Worm (Caenorhabditis elegans) whole organism, L2 larva: Measurements from ENCODE around the gene H03G16.5.
A peak's percentile ranks its signal among the peaks of the same experiment; 100 is the strongest.

Source experiments
- C34F6.9 ChIP-seq: fragments of 150-350 bp; optimal IDR thresholded peaks from 2 replicates; lab custom pipeline; 2014; ENCODE audit warnings: missing biosample characterization, missing genetic modification characterization
- F13H6.1 ChIP-seq: sonication (generic microtip); optimal IDR thresholded peaks from 2 replicates; lab custom pipeline; 2016; ENCODE audit warnings: missing genetic modification characterization, missing compliant biosample characterization
- R02D3.7 ChIP-seq: fragments of 150-350 bp; optimal IDR thresholded peaks from 2 replicates; lab custom pipeline; 2014; ENCODE audit warnings: missing biosample characterization, missing genetic modification characterization
- Y55F3AM.14 ChIP-seq: fragments of 200-800 bp; sonication (Bioruptor generic); optimal IDR thresholded peaks from 2 replicates; lab custom pipeline; 2018; ENCODE audit warnings: mild to moderate bottlenecking, missing genetic modification characterization, missing compliant biosample characterization
- ZK546.5 ChIP-seq: sonication (generic microtip); optimal IDR thresholded peaks from 2 replicates; lab custom pipeline; 2017; ENCODE audit warnings: missing biosample characterization, missing genetic modification characterization
- alr-1 ChIP-seq: fragments of 150-350 bp; optimal IDR thresholded peaks from 2 replicates; lab custom pipeline; 2014; ENCODE audit warnings: missing biosample characterization, missing genetic modification characterization
- aly-2 ChIP-seq: fragments of 150-350 bp; optimal IDR thresholded peaks from 2 replicates; lab custom pipeline; 2014; ENCODE audit warnings: missing biosample characterization, missing genetic modification characterization
- ama-1 ChIP-seq: fragments of 150-350 bp; optimal IDR thresholded peaks from 2 replicates; lab custom pipeline; 2018; ENCODE audit warnings: inconsistent platforms
- blmp-1 ChIP-seq: sonication (generic microtip); optimal IDR thresholded peaks from 2 replicates; lab custom pipeline; 2017; ENCODE audit warnings: missing genetic modification characterization, mild to moderate bottlenecking, missing compliant biosample characterization, antibody characterized with exemption, moderate library complexity; ENCODE audit not compliant: insufficient read depth
- ceh-16 ChIP-seq: fragments of 150-350 bp; optimal IDR thresholded peaks from 2 replicates; lab custom pipeline; 2014; ENCODE audit warnings: missing biosample characterization, missing genetic modification characterization
- ceh-82 ChIP-seq: fragments of 150-350 bp; optimal IDR thresholded peaks from 2 replicates; lab custom pipeline; 2014; ENCODE audit warnings: missing biosample characterization, missing genetic modification characterization
- crh-2 ChIP-seq: sonication (generic microtip); optimal IDR thresholded peaks from 2 replicates; lab custom pipeline; 2017; ENCODE audit warnings: missing biosample characterization, missing genetic modification characterization
- dmd-4 ChIP-seq: sonication (generic microtip); optimal IDR thresholded peaks from 2 replicates; lab custom pipeline; 2017; ENCODE audit warnings: missing biosample characterization, missing genetic modification characterization
- egl-27 ChIP-seq: sonication (generic microtip); optimal IDR thresholded peaks from 3 replicates; lab custom pipeline; 2017; ENCODE audit warnings: missing biosample characterization, missing genetic modification reagents, missing genetic modification characterization
- elt-1 ChIP-seq: fragments of 150-350 bp; optimal IDR thresholded peaks from 2 replicates; lab custom pipeline; 2014; ENCODE audit warnings: missing biosample characterization, missing genetic modification characterization
- elt-3 ChIP-seq: sonication (generic microtip); optimal IDR thresholded peaks from 2 replicates; lab custom pipeline; 2017; ENCODE audit warnings: missing biosample characterization, missing genetic modification characterization
- fos-1 ChIP-seq: fragments of 150-350 bp; optimal IDR thresholded peaks from 2 replicates; lab custom pipeline; 2014; ENCODE audit warnings: missing biosample characterization, missing genetic modification characterization
- gmeb-1 ChIP-seq: fragments of 150-350 bp; optimal IDR thresholded peaks from 2 replicates; lab custom pipeline; 2014; ENCODE audit warnings: missing biosample characterization, missing genetic modification characterization
- lin-11 ChIP-seq: fragments of 150-350 bp; sonication (generic microtip); optimal IDR thresholded peaks from 2 replicates; lab custom pipeline; 2014; ENCODE audit warnings: missing biosample characterization, missing genetic modification characterization, inconsistent platforms, mixed read lengths
- lin-13 ChIP-seq: fragments of 150-350 bp; optimal IDR thresholded peaks from 2 replicates; lab custom pipeline; 2014; ENCODE audit warnings: missing biosample characterization, missing genetic modification reagents, missing genetic modification characterization
- lin-39 ChIP-seq: fragments of 150-350 bp; optimal IDR thresholded peaks from 2 replicates; lab custom pipeline; 2014; ENCODE audit warnings: missing biosample characterization, missing genetic modification reagents, missing genetic modification characterization
- lsy-2 ChIP-seq, 2 experiments: fragments of 150-350 bp in 1 of 2; sonication (generic microtip) in 1 of 2; optimal IDR thresholded peaks; 2 replicates each; lab custom pipeline; 2014 to 2017; ENCODE audit warnings: missing biosample characterization in 2 of 2, missing genetic modification characterization in 2 of 2
- mab-5 ChIP-seq: fragments of 150-350 bp; optimal IDR thresholded peaks from 2 replicates; lab custom pipeline; 2014; ENCODE audit warnings: missing biosample characterization, missing genetic modification characterization
- mbf-1 ChIP-seq: sonication (generic microtip); optimal IDR thresholded peaks from 2 replicates; lab custom pipeline; 2017; ENCODE audit warnings: missing biosample characterization, missing genetic modification characterization
- mdl-1 ChIP-seq, 2 experiments: fragments of 150-350 bp in 1 of 2; sonication (generic microtip) in 1 of 2; optimal IDR thresholded peaks; 2 replicates each; lab custom pipeline; 2017; ENCODE audit warnings: missing biosample characterization in 2 of 2, missing genetic modification characterization in 2 of 2
- nhr-10 ChIP-seq: sonication (generic microtip); optimal IDR thresholded peaks from 2 replicates; lab custom pipeline; 2017; ENCODE audit warnings: missing biosample characterization, missing genetic modification characterization
- nhr-11 ChIP-seq: fragments of 150-350 bp; optimal IDR thresholded peaks from 2 replicates; lab custom pipeline; 2014; ENCODE audit warnings: missing biosample characterization, missing genetic modification characterization
- nhr-12 ChIP-seq: fragments of 150-350 bp; optimal IDR thresholded peaks from 2 replicates; lab custom pipeline; 2014; ENCODE audit warnings: missing biosample characterization, missing genetic modification characterization
- nhr-129 ChIP-seq: fragments of 150-350 bp; optimal IDR thresholded peaks from 2 replicates; lab custom pipeline; 2014; ENCODE audit warnings: missing biosample characterization, missing genetic modification characterization
- nhr-21 ChIP-seq: fragments of 150-350 bp; optimal IDR thresholded peaks from 2 replicates; lab custom pipeline; 2014; ENCODE audit warnings: missing biosample characterization, missing genetic modification characterization
- nhr-23 ChIP-seq: fragments of 150-350 bp; optimal IDR thresholded peaks from 2 replicates; lab custom pipeline; 2014; ENCODE audit warnings: missing biosample characterization, missing genetic modification reagents, missing genetic modification characterization
- nhr-237 ChIP-seq: fragments of 150-350 bp; optimal IDR thresholded peaks from 2 replicates; lab custom pipeline; 2014; ENCODE audit warnings: missing biosample characterization, missing genetic modification characterization
- nhr-25 ChIP-seq: fragments of 150-350 bp; sonication (generic microtip); optimal IDR thresholded peaks from 3 replicates; lab custom pipeline; 2014; ENCODE audit warnings: missing biosample characterization, missing genetic modification characterization
- nhr-6 ChIP-seq: fragments of 150-350 bp; optimal IDR thresholded peaks from 2 replicates; lab custom pipeline; 2014; ENCODE audit warnings: missing biosample characterization, missing genetic modification characterization
- nhr-77 ChIP-seq: fragments of 150-350 bp; optimal IDR thresholded peaks from 2 replicates; lab custom pipeline; 2014; ENCODE audit warnings: missing biosample characterization, missing genetic modification characterization
- peb-1 ChIP-seq: fragments of 150-350 bp; optimal IDR thresholded peaks from 2 replicates; lab custom pipeline; 2014; ENCODE audit warnings: missing biosample characterization, missing genetic modification characterization
- sem-4 ChIP-seq: fragments of 150-350 bp; optimal IDR thresholded peaks from 2 replicates; lab custom pipeline; 2014; ENCODE audit warnings: missing biosample characterization, missing genetic modification reagents, missing genetic modification characterization
- skn-1 ChIP-seq: sonication (generic microtip); optimal IDR thresholded peaks from 2 replicates; lab custom pipeline; 2017; ENCODE audit warnings: missing biosample characterization, missing genetic modification characterization
- sma-3 ChIP-seq: sonication (generic microtip); optimal IDR thresholded peaks from 2 replicates; lab custom pipeline; 2016; ENCODE audit warnings: missing genetic modification reagents, missing genetic modification characterization, missing compliant biosample characterization
- sma-9 ChIP-seq, 2 experiments: fragments of 150-350 bp in 1 of 2; sonication (generic microtip) in 1 of 2; optimal IDR thresholded peaks; 2 replicates each; lab custom pipeline; 2014 to 2016; ENCODE audit warnings: missing genetic modification characterization in 2 of 2, mild to moderate bottlenecking in 1 of 2, missing biosample characterization in 1 of 2, missing compliant biosample characterization in 1 of 2, missing genetic modification reagents in 1 of 2, moderate library complexity in 1 of 2
- snpc-4 ChIP-seq: fragments of 150-350 bp; optimal IDR thresholded peaks from 2 replicates; lab custom pipeline; 2014; ENCODE audit warnings: missing biosample characterization, missing genetic modification characterization
- unc-39 ChIP-seq: fragments of 150-350 bp; optimal IDR thresholded peaks from 2 replicates; lab custom pipeline; 2014; ENCODE audit warnings: missing biosample characterization, missing genetic modification characterization
- unc-55 ChIP-seq: fragments of 150-350 bp; sonication (generic microtip); optimal IDR thresholded peaks from 3 replicates; lab custom pipeline; 2014; ENCODE audit warnings: missing biosample characterization, missing genetic modification reagents, missing genetic modification characterization
- unc-62 ChIP-seq: fragments of 150-350 bp; optimal IDR thresholded peaks from 2 replicates; lab custom pipeline; 2014; ENCODE audit warnings: missing biosample characterization, missing genetic modification reagents, missing genetic modification characterization
- zag-1 ChIP-seq: fragments of 150-350 bp; optimal IDR thresholded peaks from 2 replicates; lab custom pipeline; 2014; ENCODE audit warnings: missing biosample characterization, missing genetic modification characterization
- ztf-1 ChIP-seq: fragments of 200-800 bp; sonication (Bioruptor generic); conservative IDR thresholded peaks from 2 replicates; pipeline ENCODE4 v1.3.6; 2022; ENCODE audit warnings: missing genetic modification characterization, missing compliant biosample characterization
- ztf-11 ChIP-seq: sonication (generic microtip); optimal IDR thresholded peaks from 2 replicates; lab custom pipeline; 2017; ENCODE audit warnings: missing biosample characterization, missing genetic modification characterization
- ztf-4 ChIP-seq: fragments of 150-350 bp; optimal IDR thresholded peaks from 2 replicates; lab custom pipeline; 2014; ENCODE audit warnings: missing biosample characterization, missing genetic modification characterization

Gene H03G16.5

DNA sequence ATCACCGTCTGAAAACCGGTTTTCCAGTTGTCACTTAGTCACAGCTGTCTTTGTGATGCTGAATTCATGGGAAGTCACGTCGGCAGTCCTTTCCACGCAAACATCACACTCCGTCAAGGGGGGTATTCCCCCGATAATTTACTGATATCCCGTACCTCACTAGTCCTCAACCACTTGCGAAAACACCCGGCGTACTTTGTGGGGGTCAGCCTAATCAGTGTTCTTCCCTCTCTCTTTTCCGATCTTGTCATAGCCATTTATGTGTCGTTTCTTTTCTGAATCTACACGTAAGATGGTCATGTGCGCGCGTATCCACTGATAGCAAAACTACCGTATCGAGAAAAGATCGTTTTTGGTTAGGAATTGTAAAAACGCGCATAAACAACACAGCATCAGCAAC lies 22.8 kb upstream of the H03G16.5 start (continued):
- no peak for TF ChIP-seq ceh-16

DNA sequence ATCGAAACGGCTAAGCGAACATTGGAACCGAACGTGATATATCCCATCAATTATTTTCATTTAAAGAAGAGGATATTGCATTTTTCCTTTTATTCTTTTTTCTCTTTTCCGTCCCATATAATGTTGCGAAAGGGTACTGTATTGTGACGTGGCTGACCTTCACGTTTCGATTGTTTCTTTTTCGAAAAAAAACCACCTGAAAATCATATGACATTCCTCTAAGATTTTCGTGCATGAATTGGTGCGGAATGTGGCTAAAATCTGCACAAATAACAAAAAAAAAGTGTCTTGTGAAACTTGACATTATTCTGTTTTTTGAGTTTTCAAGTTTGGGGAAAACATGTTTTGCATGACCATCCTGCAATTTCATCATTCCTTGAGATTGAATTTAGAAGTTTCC lies 21.6 kb upstream of the H03G16.5 start:
- TF ChIP-seq Y55F3AM.14, result no peak
- no peak for TF ChIP-seq sma-3 (GFP tag; lab: Kevin White, UChicago)
- no peak for TF ChIP-seq nhr-77 (tag; lab: Kevin White, UChicago)
- no peak for TF ChIP-seq gmeb-1 (tag; lab: Kevin White, UChicago)
- no peak for TF ChIP-seq nhr-21 (tag; lab: Kevin White, UChicago)
- no peak for TF ChIP-seq nhr-11 (tag; lab: Kevin White, UChicago)
- TF ChIP-seq nhr-6 (tag; lab: Kevin White, UChicago), result no peak
- TF ChIP-seq peb-1 (tag; lab: Kevin White, UChicago), result no peak
- no peak for TF ChIP-seq R02D3.7 (tag; lab: Kevin White, UChicago)

DNA sequence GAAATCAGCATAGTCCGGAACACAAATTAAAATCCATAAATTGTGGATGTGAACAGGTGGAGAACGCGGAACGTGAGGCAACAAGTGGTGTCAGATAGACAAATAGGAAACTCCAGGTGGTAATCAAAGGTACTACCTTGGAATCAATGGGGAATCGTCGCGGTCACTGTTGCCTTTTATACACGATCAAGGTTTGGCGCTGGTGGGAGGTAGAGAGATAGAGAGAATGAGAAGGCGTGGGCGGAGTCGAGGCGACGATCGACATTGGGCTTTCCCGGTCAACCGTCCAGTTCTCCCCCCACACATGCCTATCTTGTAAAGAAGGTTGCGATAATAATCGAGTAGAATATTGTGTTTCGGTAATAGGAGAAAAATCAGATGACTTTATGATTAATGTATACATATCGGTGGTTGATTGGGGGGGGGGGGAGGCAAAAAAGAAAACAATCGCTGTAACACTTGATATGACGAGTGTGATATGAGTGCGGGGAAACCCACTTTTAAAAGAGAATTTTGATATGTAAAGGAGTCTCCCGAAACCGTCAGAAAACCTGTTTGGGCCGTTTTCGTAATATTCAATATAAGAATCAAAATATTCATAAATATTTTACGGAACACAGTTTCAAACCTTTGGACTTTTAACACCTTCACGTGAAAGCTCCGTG lies 21.1 kb upstream of the H03G16.5 start, which contains the start of the genes H40L08.8, H40L08.2 and H40L08.7:
Gene H40L08.8, minus strand, starts transcription at position 37 of the 665 bp plus-strand sequence.
Gene H40L08.2, minus strand, starts transcription at position 148 of the 665 bp plus-strand sequence.
Gene H40L08.7, minus strand, starts transcription at position 148 of the 665 bp plus-strand sequence.
- TF ChIP-seq snpc-4 (no peak), nhr-12 (tag; lab: Kevin White, UChicago) (no peak), unc-62 (GFP tag; lab: Kevin White, UChicago) (no peak), egl-27 (no peak), ztf-1 (no peak), nhr-237 (no peak), lin-11 (tag; lab: Kevin White, UChicago) (no peak), nhr-10 (tag; lab: Kevin White, UChicago) (no peak), crh-2 (tag; lab: Kevin White, UChicago) (no peak), alr-1 (no peak), elt-3 (tag; lab: Kevin White, UChicago) (no peak), F13H6.1 (tag; lab: Kevin White, UChicago) (peak; percentile 1), ztf-11 (tag; lab: Kevin White, UChicago) (no peak), ama-1 (lab: Kevin White, UChicago) (peak; percentile 90), zag-1 (tag; lab: Kevin White, UChicago) (no peak), ztf-4 (tag; lab: Kevin White, UChicago) (no peak), nhr-11 (tag; lab: Kevin White, UChicago) (no peak), dmd-4 (tag; lab: Kevin White, UChicago) (no peak), gmeb-1 (tag; lab: Kevin White, UChicago) (peak; percentile 5), sem-4 (tag; lab: Kevin White, UChicago) (no peak), mdl-1 (tag; optimal IDR thresholded peaks at IDR 0.05; lab: Kevin White, UChicago) (no peak), nhr-77 (tag; lab: Kevin White, UChicago) (no peak), fos-1 (tag; lab: Kevin White, UChicago) (no peak), sma-3 (GFP tag; lab: Kevin White, UChicago) (peak; percentile 57), nhr-23 (no peak), unc-55 (GFP tag; lab: Kevin White, UChicago) (no peak), C34F6.9 (tag; lab: Kevin White, UChicago) (no peak), sma-9 (GFP tag; optimal IDR thresholded peaks at IDR 0.05; lab: Kevin White, UChicago) (peak; percentile 81), sma-9 (tag; optimal IDR thresholded peaks at IDR 0.05; lab: Kevin White, UChicago) (no peak), lsy-2 (tag; optimal IDR thresholded peaks at IDR 0.05; lab: Kevin White, UChicago) (peak in 1 of 2 experiments; percentile 4), peb-1 (tag; lab: Kevin White, UChicago) (no peak), blmp-1 (tag; lab: Kevin White, UChicago) (peak; percentile 67), ceh-16 (peak; percentile 48), nhr-25 (tag; lab: Kevin White, UChicago) (peak; percentile 79), mab-5 (no peak), nhr-21 (tag; lab: Kevin White, UChicago) (peak; percentile 54), ZK546.5 (tag; lab: Kevin White, UChicago) (no peak), elt-1 (no peak), nhr-6 (tag; lab: Kevin White, UChicago) (no peak), lin-13 (GFP tag; lab: Kevin White, UChicago) (no peak), ceh-82 (tag; lab: Kevin White, UChicago) (no peak), mbf-1 (no peak), R02D3.7 (tag; lab: Kevin White, UChicago) (no peak), nhr-129 (tag; lab: Kevin White, UChicago) (peak; percentile 19), aly-2 (tag; lab: Kevin White, UChicago) (no peak), Y55F3AM.14 (no peak), unc-39 (tag; lab: Kevin White, UChicago) (no peak), skn-1 (tag; lab: Kevin White, UChicago) (no peak), lin-39 (tag; lab: Kevin White, UChicago) (no peak)
